Fruit fly (Drosophila melanogaster) whole organism, adult: ENCODE results near the gene CG34248.

Experiments used
- CG33017 ChIP-seq: fragments of 200-800 bp; sonication (Bioruptor generic); optimal IDR thresholded peaks from 2 replicates; lab custom pipeline; 2018; ENCODE audit warnings: missing biosample characterization, mild to moderate bottlenecking, missing genetic modification characterization, moderate library complexity
- CG5204 ChIP-seq: fragments of 200-800 bp; sonication (Bioruptor generic); optimal IDR thresholded peaks from 2 replicates; lab custom pipeline; 2016; ENCODE audit warnings: missing biosample characterization, missing genetic modification characterization
- Mnt ChIP-seq: fragments of 200-800 bp; sonication (Bioruptor generic); optimal IDR thresholded peaks from 2 replicates; lab custom pipeline; 2016; ENCODE audit warnings: missing biosample characterization, mild to moderate bottlenecking, missing genetic modification characterization
- cic ChIP-seq: fragments of 200-800 bp; sonication (Bioruptor generic); optimal IDR thresholded peaks from 2 replicates; lab custom pipeline; 2017; ENCODE audit warnings: missing biosample characterization, mild to moderate bottlenecking, missing genetic modification characterization, moderate library complexity
- ovo ChIP-seq: fragments of 200-800 bp; sonication (Bioruptor generic); optimal IDR thresholded peaks from 2 replicates; lab custom pipeline; 2016; ENCODE audit warnings: missing biosample characterization, missing genetic modification characterization

- TF ChIP-seq CG5204 (GFP tag; lab: Kevin White, UChicago) (no peak), Mnt (GFP tag; lab: Kevin White, UChicago) (no peak), cic (no peak), CG33017 (no peak), ovo (no peak)
Observed at dm6 chr3L:16268106-16268733, 2.5 kb downstream of the CG34248 start, which contains the start of gene CG4950.
